Worm (Caenorhabditis elegans) whole organism, dauer: ENCODE measurements around the gene fbxa-12.

Experiments used
- unc-62 ChIP-seq: sonication (generic microtip); optimal IDR thresholded peaks from 2 replicates; lab custom pipeline; 2017; ENCODE audit warnings: missing biosample characterization, missing genetic modification reagents, missing genetic modification characterization

The fbxa-12 gene

ce11 chrIII:2219408-2219807 is at the start of gene fbxa-12:
TSS of gene fbxa-12 (plus strand) at chrIII:2219708.
- no peak for TF ChIP-seq unc-62

ce11 chrIII:2170556-2170955 is 49.0 kb upstream of the fbxa-12 start:
- no peak for TF ChIP-seq unc-62

- TF ChIP-seq unc-62 = no peak
Measured at ce11 chrIII:2171892-2172591, 47.5 kb upstream of the fbxa-12 start.

- no peak for TF ChIP-seq unc-62
Measured at ce11 chrIII:2197706-2198105, 21.8 kb upstream of the fbxa-12 start, which contains the start of gene C39B5.6. TSS of gene C39B5.6 (plus strand) at chrIII:2198006.

- no peak for TF ChIP-seq unc-62
Measured at ce11 chrIII:2205155-2205554, 14.4 kb upstream of the fbxa-12 start.

- TF ChIP-seq unc-62 = no peak
Measured at ce11 chrIII:2207864-2208263, 11.6 kb upstream of the fbxa-12 start, which contains the start of gene C39B5.5. TSS of gene C39B5.5 (plus strand) at chrIII:2208164.

- no peak for TF ChIP-seq unc-62
Measured at ce11 chrIII:2210601-2211000, 8.9 kb upstream of the fbxa-12 start.

- TF ChIP-seq unc-62 = no peak
Measured at ce11 chrIII:2211120-2211519, 8.4 kb upstream of the fbxa-12 start, which contains the start of gene C39B5.14. TSS of gene C39B5.14 (plus strand) at chrIII:2211420.

- no peak for TF ChIP-seq unc-62
Measured at ce11 chrIII:2212343-2212742, 7.2 kb upstream of the fbxa-12 start.

- no peak for TF ChIP-seq unc-62
Measured at ce11 chrIII:2223932-2224331, 4.4 kb downstream of the fbxa-12 start, which contains the start of gene srd-65. TSS of gene srd-65 (minus strand) at chrIII:2224032.

- TF ChIP-seq unc-62 = no peak
Measured at ce11 chrIII:2224478-2224877, 5.0 kb downstream of the fbxa-12 start, which contains the start of gene fbxa-38. TSS of gene fbxa-38 (plus strand) at chrIII:2224672.

- no peak for TF ChIP-seq unc-62
Measured at ce11 chrIII:2227407-2227806, 7.9 kb downstream of the fbxa-12 start, which contains the start of gene fbxa-62. TSS of gene fbxa-62 (plus strand) at chrIII:2227707.

- no peak for TF ChIP-seq unc-62
Measured at ce11 chrIII:2232360-2232759, 12.9 kb downstream of the fbxa-12 start, which contains the start of gene fbxa-47. TSS of gene fbxa-47 (minus strand) at chrIII:2232460.

- no peak for TF ChIP-seq unc-62
Measured at ce11 chrIII:2233399-2233798, 13.9 kb downstream of the fbxa-12 start.

- TF ChIP-seq unc-62 = no peak
Measured at ce11 chrIII:2234192-2234934, 14.9 kb downstream of the fbxa-12 start, which contains the start of gene C39B5.2. TSS of gene C39B5.2 (plus strand) at chrIII:2234884.

- no peak for TF ChIP-seq unc-62
Measured at ce11 chrIII:2239587-2240144, 20.2 kb downstream of the fbxa-12 start, which contains the start of gene C39B5.10. TSS of gene C39B5.10 (minus strand) at chrIII:2239637.

- TF ChIP-seq unc-62 = no peak
Measured at ce11 chrIII:2240471-2240870, 21.0 kb downstream of the fbxa-12 start, which contains the start of gene srz-56. TSS of gene srz-56 (plus strand) at chrIII:2240771.
